Fruit fly (Drosophila melanogaster): ENCODE data around the gene RnrL.

The RnrL gene

DNA sequence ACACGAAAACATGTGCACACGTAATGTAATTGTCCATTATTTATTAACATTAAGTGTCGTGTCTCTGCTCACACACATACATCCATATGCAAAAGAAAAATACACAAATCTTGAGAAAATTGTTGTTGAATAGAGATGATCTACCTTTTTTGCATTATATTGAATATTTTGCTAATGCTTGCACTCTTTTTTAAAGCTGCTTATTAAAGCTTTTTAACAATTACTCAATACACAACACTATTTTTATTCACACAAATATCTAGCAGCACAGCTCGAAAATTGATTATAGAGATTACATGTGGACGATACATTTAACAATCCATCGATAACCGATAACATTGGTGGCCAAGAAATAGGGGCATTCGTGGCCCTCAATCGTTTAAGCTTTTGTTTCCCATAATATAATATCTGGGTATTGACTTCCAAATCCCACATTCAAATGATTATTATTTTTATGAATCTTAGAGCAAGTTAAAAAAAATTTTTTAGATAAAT lies 35.6 kb downstream of the RnrL start, which contains the start of gene Ufd4 (continued):
- TF ChIP-seq hkb (optimal IDR thresholded peaks at IDR 0.05): no peak
- TF ChIP-seq hkb (GFP tag; IDR thresholded peaks at IDR 0.05): peak; percentile 84
- no peak for TF ChIP-seq CG3847 (GFP tag; IDR thresholded peaks at IDR 0.05)
- TF ChIP-seq CG1602 (GFP tag; optimal IDR thresholded peaks at IDR 0.05): peak; percentile 46
- peak; percentile 55 for TF ChIP-seq Dip3 (GFP tag; optimal IDR thresholded peaks at IDR 0.05)
- TF ChIP-seq Nf-YB (GFP tag; optimal IDR thresholded peaks at IDR 0.05): peak; percentile 51
- TF ChIP-seq CG10979 (tag; optimal IDR thresholded peaks at IDR 0.05): peak; percentile 64
- no peak for TF ChIP-seq Asciz (GFP tag; optimal IDR thresholded peaks at IDR 0.05)
- TF ChIP-seq CG34376 (GFP tag; optimal IDR thresholded peaks at IDR 0.05): peak; percentile 38
- peak; percentile 68 for TF ChIP-seq Ssrp (tag; optimal IDR thresholded peaks at IDR 0.05)
- peak; percentile 73 for TF ChIP-seq phol (tag; optimal IDR thresholded peaks at IDR 0.05)
- TF ChIP-seq Hmx (GFP tag; optimal IDR thresholded peaks at IDR 0.05): no peak
- no peak for TF ChIP-seq bsh (GFP tag; optimal IDR thresholded peaks at IDR 0.05)
- TF ChIP-seq CG8290 (GFP tag; optimal IDR thresholded peaks at IDR 0.05): peak; percentile 33
- no peak for TF ChIP-seq CG8290 (tag; optimal IDR thresholded peaks at IDR 0.05)
- TF ChIP-seq Aef1 (GFP tag; IDR thresholded peaks at IDR 0.05): peak; percentile 47; the same call in 1 of the 3 replicates
- TF ChIP-seq CG34422 (GFP tag; IDR thresholded peaks at IDR 0.05): no peak
- no peak for TF ChIP-seq CG18262 (tag; optimal IDR thresholded peaks at IDR 0.05)
- peak; percentile 24 for TF ChIP-seq CG6683 (GFP tag; optimal IDR thresholded peaks at IDR 0.05)
- TF ChIP-seq CG17328 (GFP tag; IDR thresholded peaks at IDR 0.05): peak; percentile 58
- TF ChIP-seq B-H2 (GFP tag; optimal IDR thresholded peaks at IDR 0.05): peak; percentile 48
- TF ChIP-seq grn (GFP tag; optimal IDR thresholded peaks at IDR 0.05): no peak
- no peak for TF ChIP-seq kni (GFP tag; optimal IDR thresholded peaks at IDR 0.05)
- TF ChIP-seq CG8924 (tag; optimal IDR thresholded peaks at IDR 0.05): peak; percentile 65
- peak; percentile 76 for TF ChIP-seq Xbp1 (GFP tag; optimal IDR thresholded peaks at IDR 0.05)
- TF ChIP-seq Xrp1 (GFP tag; IDR thresholded peaks at IDR 0.05): peak; percentile 79
- TF ChIP-seq Spps (tag; optimal IDR thresholded peaks at IDR 0.05): peak; percentile 43
- peak; percentile 8 for TF ChIP-seq dm (GFP tag; optimal IDR thresholded peaks at IDR 0.05)
- TF ChIP-seq CG10366 (GFP tag; IDR thresholded peaks at IDR 0.05): no peak
- peak; percentile 98 for TF ChIP-seq wek (GFP tag; optimal IDR thresholded peaks at IDR 0.05)
- no peak for TF ChIP-seq ase (GFP tag; IDR thresholded peaks at IDR 0.05)
- TF ChIP-seq CG18764 (GFP tag; optimal IDR thresholded peaks at IDR 0.05): peak; percentile 50
- no peak for TF ChIP-seq CG14965 (GFP tag; optimal IDR thresholded peaks at IDR 0.05; ENCODE audit: borderline replicate concordance)
- TF ChIP-seq Vsx1 (GFP tag; optimal IDR thresholded peaks at IDR 0.05): no peak
- TF ChIP-seq Bteb2 (GFP tag; optimal IDR thresholded peaks at IDR 0.05): peak; percentile 64
- TF ChIP-seq Fer2 (tag; optimal IDR thresholded peaks at IDR 0.05): no peak
- no peak for TF ChIP-seq chinmo (GFP tag; IDR thresholded peaks at IDR 0.05; ENCODE audit: partially characterized antibody)
- TF ChIP-seq CG13775 (GFP tag; optimal IDR thresholded peaks at IDR 0.05): peak; percentile 34
- no peak for TF ChIP-seq CG15269 (tag; optimal IDR thresholded peaks at IDR 0.05)
- peak; percentile 45 for TF ChIP-seq slp2 (GFP tag; optimal IDR thresholded peaks at IDR 0.05)
- TF ChIP-seq sug (tag; optimal IDR thresholded peaks at IDR 0.05): no peak
- no peak for TF ChIP-seq Elba2 (GFP tag; optimal IDR thresholded peaks at IDR 0.05)
- peak; percentile 45 for TF ChIP-seq CG7271 (tag; optimal IDR thresholded peaks at IDR 0.05)
- no peak for TF ChIP-seq H15 (GFP tag; IDR thresholded peaks at IDR 0.05)
- TF ChIP-seq CG5245 (GFP tag; optimal IDR thresholded peaks at IDR 0.05): peak; percentile 37
- peak in 1 of 3 experiments; percentile 66 for TF ChIP-seq lola (GFP tag; optimal IDR thresholded peaks at IDR 0.05)
- peak; percentile 74 for TF ChIP-seq CG4424 (GFP tag; optimal IDR thresholded peaks at IDR 0.05)
- TF ChIP-seq ATbp (GFP tag; optimal IDR thresholded peaks at IDR 0.05): no peak
- TF ChIP-seq ems (GFP tag; optimal IDR thresholded peaks at IDR 0.05): peak; percentile 64
- TF ChIP-seq zen2 (GFP tag; IDR thresholded peaks at IDR 0.05; ENCODE audit: partially characterized antibody): no peak; the same call in 2 of the 3 replicates
- TF ChIP-seq pho (GFP tag; optimal IDR thresholded peaks at IDR 0.05): peak; percentile 61

Data from whole organism, embryonic.